Fruit fly (Drosophila melanogaster) whole organism, embryonic: ENCODE measurements around the gene MED15.

Experiments
- Antp ChIP-seq: fragments of 200-800 bp; sonication (Bioruptor generic); optimal IDR thresholded peaks from 3 replicates; lab custom pipeline; 2016; ENCODE audit warnings: missing biosample characterization, missing genetic modification characterization
- Bdp1 ChIP-seq: fragments of 200-800 bp; sonication (Bioruptor generic); optimal IDR thresholded peaks from 3 replicates; lab custom pipeline; 2016; ENCODE audit warnings: missing biosample characterization, missing genetic modification characterization
- Bteb2 ChIP-seq: fragments of 200-800 bp; sonication (Bioruptor generic); optimal IDR thresholded peaks from 2 replicates; lab custom pipeline; 2016; ENCODE audit warnings: missing biosample characterization, missing genetic modification characterization
- CG10431 ChIP-seq: fragments of 200-800 bp; sonication (Bioruptor generic); optimal IDR thresholded peaks from 3 replicates; lab custom pipeline; 2018; ENCODE audit warnings: missing biosample characterization, mild to moderate bottlenecking, missing genetic modification characterization
- CG12299 ChIP-seq: fragments of 200-800 bp; sonication (Bioruptor generic); optimal IDR thresholded peaks from 2 replicates; lab custom pipeline; 2018; ENCODE audit warnings: missing biosample characterization, mild to moderate bottlenecking, missing genetic modification characterization
- CG1233 ChIP-seq: fragments of 200-800 bp; sonication (Bioruptor generic); optimal IDR thresholded peaks from 4 replicates; lab custom pipeline; 2018; ENCODE audit warnings: missing biosample characterization, mild to moderate bottlenecking, missing genetic modification characterization
- CG12744 ChIP-seq: fragments of 200-800 bp; sonication (Bioruptor generic); optimal IDR thresholded peaks from 2 replicates; lab custom pipeline; 2016; ENCODE audit warnings: missing biosample characterization, missing genetic modification characterization
- CG13296 ChIP-seq: fragments of 200-800 bp; sonication (Bioruptor generic); optimal IDR thresholded peaks from 3 replicates; lab custom pipeline; 2018; ENCODE audit warnings: missing biosample characterization, mild to moderate bottlenecking, missing genetic modification characterization
- CG14667 ChIP-seq: fragments of 200-800 bp; sonication (Bioruptor generic); IDR thresholded peaks from 2 replicates; pipeline ENCODE4 v1.3.6; 2022; ENCODE audit warnings: missing biosample characterization, missing genetic modification characterization
- CG15479 ChIP-seq: fragments of 200-800 bp; sonication (Bioruptor generic); optimal IDR thresholded peaks from 3 replicates; lab custom pipeline; 2019; ENCODE audit warnings: missing biosample characterization, mild to moderate bottlenecking, missing genetic modification characterization, moderate library complexity
- CG1603 ChIP-seq: fragments of 200-800 bp; sonication (Bioruptor generic); optimal IDR thresholded peaks from 2 replicates; lab custom pipeline; 2019; ENCODE audit warnings: missing biosample characterization, mild to moderate bottlenecking, missing genetic modification characterization, moderate library complexity
- CG16863 ChIP-seq: fragments of 200-800 bp; sonication (Bioruptor generic); optimal IDR thresholded peaks from 3 replicates; lab custom pipeline; 2016; ENCODE audit warnings: missing biosample characterization, missing genetic modification characterization
- CG17186 ChIP-seq: fragments of 200-800 bp; sonication (Bioruptor generic); optimal IDR thresholded peaks from 3 replicates; lab custom pipeline; 2017; ENCODE audit warnings: missing biosample characterization, missing genetic modification reagents, missing genetic modification characterization
- CG17359 ChIP-seq: fragments of 200-800 bp; sonication (Bioruptor generic); optimal IDR thresholded peaks from 3 replicates; lab custom pipeline; 2018; ENCODE audit warnings: missing biosample characterization, mild to moderate bottlenecking, missing genetic modification characterization, moderate library complexity
- CG17361 ChIP-seq: fragments of 200-800 bp; sonication (Bioruptor generic); IDR thresholded peaks from 3 replicates; pipeline ENCODE4 v1.3.6; 2022; ENCODE audit warnings: missing biosample characterization, missing genetic modification characterization
- CG2199 ChIP-seq: fragments of 200-800 bp; sonication (Bioruptor generic); IDR thresholded peaks from 3 replicates; pipeline ENCODE4 v1.3.6; 2022; ENCODE audit warnings: missing biosample characterization, missing genetic modification characterization
- CG2678 ChIP-seq: fragments of 200-800 bp; sonication (Bioruptor generic); optimal IDR thresholded peaks from 3 replicates; lab custom pipeline; 2019; ENCODE audit warnings: missing biosample characterization, mild to moderate bottlenecking, missing genetic modification characterization, moderate library complexity
- CG2712 ChIP-seq: fragments of 200-800 bp; optimal IDR thresholded peaks from 3 replicates; lab custom pipeline; 2019; ENCODE audit warnings: missing biosample characterization, mild to moderate bottlenecking, missing genetic modification characterization, moderate library complexity
- CG30431 ChIP-seq: fragments of 200-800 bp; sonication (Bioruptor generic); optimal IDR thresholded peaks from 2 replicates; lab custom pipeline; 2017; ENCODE audit warnings: missing biosample characterization, missing genetic modification characterization
- CG34376 ChIP-seq: fragments of 200-800 bp; sonication (Bioruptor generic); optimal IDR thresholded peaks from 2 replicates; lab custom pipeline; 2018; ENCODE audit warnings: missing biosample characterization, mild to moderate bottlenecking, missing genetic modification characterization
- CG4282 ChIP-seq: fragments of 200-800 bp; sonication (Bioruptor generic); optimal IDR thresholded peaks from 2 replicates; lab custom pipeline; 2016; ENCODE audit warnings: missing biosample characterization, missing genetic modification characterization
- CG4360 ChIP-seq: fragments of 200-800 bp; sonication (Bioruptor generic); IDR thresholded peaks from 2 replicates; pipeline ENCODE4 v1.3.6; 2022; ENCODE audit warnings: missing biosample characterization, missing genetic modification characterization
- CG4404 ChIP-seq: fragments of 200-800 bp; sonication (Bioruptor generic); IDR thresholded peaks from 2 replicates; pipeline ENCODE4 v1.3.6; 2022; ENCODE audit warnings: missing biosample characterization, missing genetic modification characterization
- CG4617 ChIP-seq: fragments of 200-800 bp; sonication (Bioruptor generic); optimal IDR thresholded peaks from 3 replicates; lab custom pipeline; 2016; ENCODE audit warnings: missing biosample characterization, missing genetic modification characterization, borderline replicate concordance
- CG6791 ChIP-seq: fragments of 200-800 bp; sonication (Bioruptor generic); IDR thresholded peaks from 3 replicates; pipeline ENCODE4 v1.3.6; 2022; ENCODE audit warnings: missing biosample characterization, missing genetic modification characterization; ENCODE audit not compliant: partially characterized antibody
- CG7357 ChIP-seq: fragments of 200-800 bp; sonication (Bioruptor generic); IDR thresholded peaks from 3 replicates; pipeline ENCODE4 v1.3.6; 2022; ENCODE audit warnings: missing biosample characterization, missing genetic modification characterization
- CG7928 ChIP-seq: fragments of 200-800 bp; sonication (Bioruptor generic); optimal IDR thresholded peaks from 2 replicates; lab custom pipeline; 2017; ENCODE audit warnings: missing biosample characterization, mild to moderate bottlenecking, missing genetic modification characterization
- CG8290 ChIP-seq, 3 experiments: fragments of 200-800 bp; sonication (Bioruptor generic); optimal IDR thresholded peaks; 2 replicates each; lab custom pipeline; 2016 to 2019; ENCODE audit warnings: missing biosample characterization in 3 of 3, missing genetic modification characterization in 3 of 3, mild to moderate bottlenecking in 2 of 3, moderate library complexity in 1 of 3
- CG8924 ChIP-seq: fragments of 200-800 bp; optimal IDR thresholded peaks from 3 replicates; lab custom pipeline; 2019; ENCODE audit warnings: missing biosample characterization, mild to moderate bottlenecking, missing genetic modification characterization, moderate library complexity
- Dad ChIP-seq: fragments of 200-800 bp; sonication (Bioruptor generic); optimal IDR thresholded peaks from 3 replicates; lab custom pipeline; 2016; ENCODE audit warnings: missing biosample characterization, missing genetic modification characterization
- Dbx ChIP-seq: fragments of 200-800 bp; sonication (Bioruptor generic); IDR thresholded peaks from 3 replicates; pipeline ENCODE4 v1.3.6; 2022; ENCODE audit warnings: missing biosample characterization, missing genetic modification characterization
- Drgx ChIP-seq: fragments of 200-800 bp; sonication (Bioruptor generic); IDR thresholded peaks from 2 replicates; pipeline ENCODE4 v1.3.6; 2022; ENCODE audit warnings: missing biosample characterization, missing genetic modification characterization
- E2f2 ChIP-seq: fragments of 200-800 bp; sonication (Bioruptor generic); IDR thresholded peaks from 2 replicates; pipeline ENCODE4 v1.3.6; 2022; ENCODE audit warnings: missing biosample characterization, missing genetic modification characterization
- Meics ChIP-seq: fragments of 200-800 bp; sonication (Bioruptor generic); optimal IDR thresholded peaks from 2 replicates; lab custom pipeline; 2017; ENCODE audit warnings: missing biosample characterization, mild to moderate bottlenecking, missing genetic modification characterization
- Scr ChIP-seq: fragments of 200-800 bp; sonication (Bioruptor generic); IDR thresholded peaks from 2 replicates; pipeline ENCODE4 v1.3.6; 2022; ENCODE audit warnings: missing biosample characterization, missing genetic modification characterization; ENCODE audit not compliant: partially characterized antibody
- bigmax ChIP-seq: fragments of 200-800 bp; sonication (Bioruptor generic); optimal IDR thresholded peaks from 2 replicates; lab custom pipeline; 2018; ENCODE audit warnings: missing biosample characterization, mild to moderate bottlenecking, missing genetic modification characterization
- cato ChIP-seq: fragments of 200-800 bp; sonication (Bioruptor generic); optimal IDR thresholded peaks from 2 replicates; lab custom pipeline; 2016; ENCODE audit warnings: missing biosample characterization, missing genetic modification characterization, borderline replicate concordance
- corto ChIP-seq: fragments of 200-800 bp; sonication (Bioruptor generic); optimal IDR thresholded peaks from 2 replicates; lab custom pipeline; 2016; ENCODE audit warnings: missing biosample characterization, mild to moderate bottlenecking, missing genetic modification characterization, moderate library complexity
- fru ChIP-seq: fragments of >200 bp; optimal IDR thresholded peaks from 2 replicates; lab custom pipeline; 2017
- ham ChIP-seq: fragments of 200-800 bp; sonication (Bioruptor generic); IDR thresholded peaks from 2 replicates; pipeline ENCODE4 v1.3.6; 2022; ENCODE audit warnings: missing biosample characterization, missing genetic modification characterization
- inv ChIP-seq: fragments of 200-800 bp; sonication (Bioruptor generic); IDR thresholded peaks from 2 replicates; pipeline ENCODE4 v1.3.6; 2022; ENCODE audit warnings: missing biosample characterization, missing genetic modification characterization; ENCODE audit not compliant: partially characterized antibody
- onecut ChIP-seq: fragments of 200-800 bp; sonication (Bioruptor generic); IDR thresholded peaks from 2 replicates; pipeline ENCODE4 v1.3.6; 2022; ENCODE audit warnings: missing biosample characterization, missing genetic modification characterization
- pzg ChIP-seq: fragments of 200-800 bp; sonication (Bioruptor generic); optimal IDR thresholded peaks from 3 replicates; lab custom pipeline; 2018; ENCODE audit warnings: missing biosample characterization, mild to moderate bottlenecking, missing genetic modification characterization, moderate library complexity
- ro ChIP-seq: fragments of 200-800 bp; sonication (Bioruptor generic); IDR thresholded peaks from 2 replicates; pipeline ENCODE4 v1.3.6; 2022; ENCODE audit warnings: missing biosample characterization, missing genetic modification characterization
- shn ChIP-seq: fragments of 200-800 bp; sonication (Bioruptor generic); optimal IDR thresholded peaks from 3 replicates; lab custom pipeline; 2016; ENCODE audit warnings: missing biosample characterization, missing genetic modification characterization
- z ChIP-seq: fragments of 200-800 bp; sonication (Bioruptor generic); IDR thresholded peaks from 3 replicates; pipeline ENCODE4 v1.3.6; 2022; ENCODE audit warnings: missing biosample characterization, missing genetic modification characterization
- zfh2 ChIP-seq: fragments of 200-800 bp; sonication (Bioruptor generic); optimal IDR thresholded peaks from 2 replicates; lab custom pipeline; 2016; ENCODE audit warnings: missing biosample characterization, missing genetic modification characterization

The MED15 gene

dm6 chr2L:490150-491095, 17.6 kb downstream of the MED15 start (continued):
- TF ChIP-seq CG14667 (GFP tag; lab: Robert Waterston, UW) (peak; percentile 70), Dbx (GFP tag; lab: Robert Waterston, UW) (peak; percentile 93), ro (GFP tag; lab: Robert Waterston, UW) (no peak), CG1603 (tag; lab: Kevin White, UChicago) (peak; percentile 57), corto (peak; percentile 68), Bdp1 (GFP tag; lab: Kevin White, UChicago) (peak; percentile 29), z (0 out of 3 replicates have a peak, but pooled peaks have one; percentile 59), CG7928 (GFP tag; lab: Kevin White, UChicago) (peak; percentile 16), CG16863 (GFP tag; lab: Kevin White, UChicago) (peak; percentile 65)

dm6 chr2L:492225-492624, 19.4 kb downstream of the MED15 start:
- TF ChIP-seq fru (no peak), onecut (GFP tag; lab: Robert Waterston, UW) (no peak), Bteb2 (GFP tag; lab: Kevin White, UChicago) (no peak), CG12299 (tag; lab: Kevin White, UChicago) (no peak), CG2199 (peak; percentile 79; the same call in 2 of the 3 replicates), Bdp1 (GFP tag; lab: Kevin White, UChicago) (no peak), CG4617 (GFP tag; lab: Kevin White, UChicago) (no peak), Dad (GFP tag; lab: Kevin White, UChicago) (no peak), CG2712 (tag; lab: Kevin White, UChicago) (no peak), E2f2 (no peak), CG4282 (GFP tag; lab: Kevin White, UChicago) (no peak), CG13296 (no peak), CG7357 (GFP tag; lab: Robert Waterston, UW) (no peak), Scr (GFP tag; lab: Robert Waterston, UW) (no peak; the same call in 1 of the 2 replicates), CG8290 (GFP tag; optimal IDR thresholded peaks at IDR 0.05; lab: Kevin White, UChicago) (peak; percentile 48), CG8290 (tag; optimal IDR thresholded peaks at IDR 0.05; lab: Kevin White, UChicago) (peak in 1 of 2 experiments; percentile 8), CG8924 (tag; lab: Kevin White, UChicago) (no peak), CG30431 (GFP tag; lab: Kevin White, UChicago) (no peak), inv (GFP tag; lab: Robert Waterston, UW) (no peak), CG2678 (no peak), shn (GFP tag; lab: Kevin White, UChicago) (no peak), zfh2 (no peak), CG1233 (no peak), CG4404 (no peak), CG6791 (GFP tag; lab: Robert Waterston, UW) (peak; percentile 53; the same call in 1 of the 3 replicates), CG17361 (GFP tag; lab: Robert Waterston, UW) (0 out of 3 replicates have a peak, but pooled peaks have one; percentile 21), ham (GFP tag; lab: Robert Waterston, UW) (no peak), CG10431 (GFP tag; lab: Kevin White, UChicago) (no peak), bigmax (no peak), Drgx (GFP tag; lab: Robert Waterston, UW) (no peak), CG34376 (GFP tag; lab: Kevin White, UChicago) (no peak), cato (GFP tag; lab: Kevin White, UChicago) (no peak), Meics (no peak), CG17359 (no peak), CG17186 (GFP tag; lab: Kevin White, UChicago) (no peak), CG12744 (GFP tag; lab: Kevin White, UChicago) (no peak), pzg (GFP tag; lab: Kevin White, UChicago) (no peak), CG4360 (GFP tag; lab: Robert Waterston, UW) (0 out of 2 replicates have a peak, but pooled peaks have one; percentile 29), Antp (GFP tag; lab: Kevin White, UChicago) (no peak), CG15479 (GFP tag; lab: Kevin White, UChicago) (no peak)
